Worm (Caenorhabditis elegans) whole organism, late embryonic: ENCODE measurements around the gene col-142.
A peak's percentile ranks its signal among the peaks of the same experiment; 100 is the strongest.

Source experiments
- C38D4.7 ChIP-seq: fragments of 200-800 bp; sonication (Bioruptor generic); optimal IDR thresholded peaks from 2 replicates; lab custom pipeline; 2018; ENCODE audit warnings: mild to moderate bottlenecking, missing genetic modification characterization, moderate library complexity, missing compliant biosample characterization
- Y22D7AL.16 ChIP-seq: sonication (generic microtip); optimal IDR thresholded peaks from 2 replicates; lab custom pipeline; 2016; ENCODE audit warnings: missing genetic modification characterization, missing compliant biosample characterization
- ama-1 ChIP-seq: fragments of 150-350 bp; optimal IDR thresholded peaks from 2 replicates; lab custom pipeline; 2014
- ceh-18 ChIP-seq: sonication (generic microtip); optimal IDR thresholded peaks from 2 replicates; lab custom pipeline; 2016; ENCODE audit warnings: missing genetic modification characterization, missing compliant biosample characterization
- ceh-2 ChIP-seq: sonication (generic microtip); optimal IDR thresholded peaks from 2 replicates; lab custom pipeline; 2016; ENCODE audit warnings: missing genotype, missing genetic modification characterization, missing compliant biosample characterization
- ceh-24 ChIP-seq: sonication (generic microtip); optimal IDR thresholded peaks from 2 replicates; lab custom pipeline; 2016; ENCODE audit warnings: mild to moderate bottlenecking, missing genetic modification characterization, missing compliant biosample characterization
- ceh-30 ChIP-seq: fragments of 150-350 bp; optimal IDR thresholded peaks from 2 replicates; lab custom pipeline; 2014; ENCODE audit warnings: missing biosample characterization, missing genetic modification characterization
- ceh-31 ChIP-seq: sonication (generic microtip); optimal IDR thresholded peaks from 2 replicates; lab custom pipeline; 2016; ENCODE audit warnings: missing genetic modification characterization, missing compliant biosample characterization
- ceh-34 ChIP-seq: sonication (generic microtip); optimal IDR thresholded peaks from 2 replicates; lab custom pipeline; 2016; ENCODE audit warnings: mild to moderate bottlenecking, missing genetic modification characterization, missing compliant biosample characterization
- ceh-45 ChIP-seq: fragments of 200-800 bp; sonication (Bioruptor generic); IDR thresholded peaks from 2 replicates; pipeline ENCODE4 v1.3.6; 2022; ENCODE audit warnings: missing genetic modification reagents, missing genetic modification characterization, missing compliant biosample characterization
- ceh-6 ChIP-seq: fragments of 200-800 bp; sonication (Bioruptor generic); optimal IDR thresholded peaks from 2 replicates; lab custom pipeline; 2018; ENCODE audit warnings: mild to moderate bottlenecking, missing genetic modification characterization, missing compliant biosample characterization
- che-1 ChIP-seq: sonication (generic microtip); optimal IDR thresholded peaks from 2 replicates; lab custom pipeline; 2016; ENCODE audit warnings: mild to moderate bottlenecking, missing genetic modification characterization, missing compliant biosample characterization
- dmd-4 ChIP-seq: sonication (generic microtip); optimal IDR thresholded peaks from 2 replicates; lab custom pipeline; 2016; ENCODE audit warnings: borderline replicate concordance, missing genetic modification characterization, missing compliant biosample characterization
- elt-2 ChIP-seq: sonication (generic microtip); optimal IDR thresholded peaks from 2 replicates; lab custom pipeline; 2016; ENCODE audit warnings: missing genetic modification reagents, missing genetic modification characterization, missing compliant biosample characterization
- elt-4 ChIP-seq: sonication (generic microtip); optimal IDR thresholded peaks from 2 replicates; lab custom pipeline; 2016; ENCODE audit warnings: missing genetic modification characterization, missing compliant biosample characterization
- ets-4 ChIP-seq: sonication (generic microtip); optimal IDR thresholded peaks from 2 replicates; lab custom pipeline; 2016; ENCODE audit warnings: missing genetic modification characterization, missing compliant biosample characterization
- hlh-13 ChIP-seq: fragments of 200-800 bp; sonication (Bioruptor generic); optimal IDR thresholded peaks from 2 replicates; lab custom pipeline; 2018; ENCODE audit warnings: mild to moderate bottlenecking, missing genetic modification characterization, missing compliant biosample characterization
- hlh-30 ChIP-seq: sonication (generic microtip); optimal IDR thresholded peaks from 2 replicates; lab custom pipeline; 2017; ENCODE audit warnings: antibody characterized with exemption, missing genetic modification characterization, missing compliant biosample characterization; ENCODE audit not compliant: insufficient read depth
- hlh-6 ChIP-seq: sonication (generic microtip); optimal IDR thresholded peaks from 2 replicates; lab custom pipeline; 2016; ENCODE audit warnings: missing genotype, missing genetic modification characterization, missing compliant biosample characterization
- hlh-8 ChIP-seq: sonication (generic microtip); optimal IDR thresholded peaks from 2 replicates; lab custom pipeline; 2016; ENCODE audit warnings: missing genotype, missing genetic modification characterization, missing compliant biosample characterization
- lim-6 ChIP-seq: sonication (generic microtip); optimal IDR thresholded peaks from 2 replicates; lab custom pipeline; 2016; ENCODE audit warnings: missing genetic modification characterization, missing compliant biosample characterization
- nhr-232 ChIP-seq: sonication (generic microtip); optimal IDR thresholded peaks from 2 replicates; lab custom pipeline; 2016; ENCODE audit warnings: missing genetic modification characterization, missing compliant biosample characterization
- odd-2 ChIP-seq: sonication (generic microtip); optimal IDR thresholded peaks from 2 replicates; lab custom pipeline; 2017; ENCODE audit warnings: antibody characterized with exemption, mild to moderate bottlenecking, missing genetic modification characterization, missing compliant biosample characterization
- pag-3 ChIP-seq: sonication (generic microtip); optimal IDR thresholded peaks from 2 replicates; lab custom pipeline; 2016; ENCODE audit warnings: missing compliant biosample characterization, missing genetic modification characterization, borderline replicate concordance
- pat-9 ChIP-seq: fragments of 200-800 bp; sonication (Bioruptor generic); optimal IDR thresholded peaks from 2 replicates; lab custom pipeline; 2018; ENCODE audit warnings: mild to moderate bottlenecking, missing genetic modification characterization, moderate library complexity, missing compliant biosample characterization
- pha-2 ChIP-seq: sonication (generic microtip); optimal IDR thresholded peaks from 2 replicates; lab custom pipeline; 2017; ENCODE audit warnings: mild to moderate bottlenecking, missing genetic modification characterization, missing compliant biosample characterization
- rnt-1 ChIP-seq: sonication (generic microtip); optimal IDR thresholded peaks from 2 replicates; lab custom pipeline; 2016; ENCODE audit warnings: missing genetic modification characterization, missing compliant biosample characterization
- sox-4 ChIP-seq: sonication (generic microtip); optimal IDR thresholded peaks from 2 replicates; lab custom pipeline; 2017; ENCODE audit warnings: mild to moderate bottlenecking, missing genetic modification characterization, inconsistent platforms, missing compliant biosample characterization
- tbx-2 ChIP-seq: sonication (generic microtip); optimal IDR thresholded peaks from 2 replicates; lab custom pipeline; 2016; ENCODE audit warnings: missing genetic modification characterization, missing compliant biosample characterization
- tbx-7 ChIP-seq: sonication (generic microtip); optimal IDR thresholded peaks from 2 replicates; lab custom pipeline; 2016; ENCODE audit warnings: missing genotype, missing genetic modification characterization, missing compliant biosample characterization
- unc-3 ChIP-seq, 2 experiments: fragments of 200-800 bp in 1 of 2; sonication (Bioruptor generic) in 1 of 2; sonication (generic microtip) in 1 of 2; conservative IDR thresholded peaks in 1 of 2; optimal IDR thresholded peaks in 1 of 2; 2 replicates each; pipeline versions ENCODE4 v1.3.6 to Lab custom; 2016 to 2022; ENCODE audit warnings: missing compliant biosample characterization in 2 of 2, missing genetic modification characterization in 2 of 2, missing genetic modification reagents in 1 of 2
- unc-55 ChIP-seq: sonication (generic microtip); optimal IDR thresholded peaks from 2 replicates; lab custom pipeline; 2017; ENCODE audit warnings: missing biosample characterization, missing genetic modification reagents, missing genetic modification characterization
- unc-86 ChIP-seq: sonication (generic microtip); optimal IDR thresholded peaks from 2 replicates; lab custom pipeline; 2016; ENCODE audit warnings: missing genetic modification characterization, missing compliant biosample characterization

Gene col-142

DNA sequence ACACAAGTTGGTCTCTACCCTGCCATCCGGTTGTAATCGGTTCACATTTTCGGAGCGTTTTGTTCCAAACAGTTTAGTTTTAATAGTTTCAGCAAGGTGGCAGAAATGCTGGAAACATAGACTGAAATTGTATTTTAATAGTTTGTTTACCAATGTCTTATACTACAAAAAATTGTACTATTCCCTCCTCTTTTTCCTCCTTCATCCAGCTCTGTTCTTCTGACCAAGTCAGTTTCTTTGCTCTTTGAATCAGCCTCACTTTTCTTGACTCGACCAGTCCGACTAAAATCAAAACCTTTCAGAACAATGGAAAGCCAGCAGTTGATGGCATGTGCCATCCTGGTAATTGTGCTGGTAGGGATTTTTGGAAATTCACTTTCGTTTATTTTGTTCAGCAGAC is 39.0 kb downstream of the col-142 start, which contains the start of gene frpr-18:
frpr-18 (plus strand) TSS at position 301 of the 400 bp plus-strand sequence.
- no peak for TF ChIP-seq ceh-18 (tag; lab: Kevin White, UChicago)
- no peak for TF ChIP-seq tbx-7 (tag; lab: Kevin White, UChicago)
- TF ChIP-seq C38D4.7, result no peak
- TF ChIP-seq ama-1 (lab: Kevin White, UChicago), result no peak
- TF ChIP-seq rnt-1 (tag; lab: Kevin White, UChicago), result no peak
- no peak for TF ChIP-seq lim-6 (tag; lab: Kevin White, UChicago)
- no peak for TF ChIP-seq Y22D7AL.16 (tag; lab: Kevin White, UChicago)
- TF ChIP-seq sox-4 (tag; lab: Kevin White, UChicago), result no peak
- no peak for TF ChIP-seq ceh-24 (tag; lab: Kevin White, UChicago)
- TF ChIP-seq che-1 (tag; lab: Kevin White, UChicago), result no peak
- TF ChIP-seq tbx-2, result no peak
- TF ChIP-seq hlh-13 (GFP tag; lab: Kevin White, UChicago), result no peak
- no peak for TF ChIP-seq pat-9
- TF ChIP-seq hlh-8, result no peak
- no peak for TF ChIP-seq ceh-45 (GFP tag; lab: Robert Waterston, UW)
- no peak for TF ChIP-seq nhr-232 (tag; lab: Kevin White, UChicago)
- no peak for TF ChIP-seq dmd-4

DNA sequence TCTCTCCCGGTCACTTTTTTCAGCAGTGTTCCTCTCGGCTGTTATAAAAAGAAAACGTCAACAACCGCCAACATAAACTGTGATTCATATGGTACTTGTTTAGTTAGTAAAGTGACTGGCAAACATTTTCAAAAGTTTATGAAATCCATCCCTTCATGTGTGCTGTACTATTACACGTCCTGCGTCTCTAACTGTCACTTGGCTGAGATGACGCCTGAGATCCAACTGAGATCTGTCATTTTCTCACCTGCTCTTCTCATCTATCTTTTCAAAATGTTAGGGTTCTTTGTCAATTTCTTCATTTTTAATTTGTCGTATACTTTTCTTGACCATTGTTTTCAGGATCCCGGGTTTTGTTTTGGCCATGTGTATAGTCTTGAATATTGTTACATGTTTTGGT is 43.8 kb downstream of the col-142 start:
- TF ChIP-seq unc-55 (GFP tag; lab: Kevin White, UChicago) (peak; percentile 88), hlh-30 (tag; lab: Kevin White, UChicago) (no peak)

DNA sequence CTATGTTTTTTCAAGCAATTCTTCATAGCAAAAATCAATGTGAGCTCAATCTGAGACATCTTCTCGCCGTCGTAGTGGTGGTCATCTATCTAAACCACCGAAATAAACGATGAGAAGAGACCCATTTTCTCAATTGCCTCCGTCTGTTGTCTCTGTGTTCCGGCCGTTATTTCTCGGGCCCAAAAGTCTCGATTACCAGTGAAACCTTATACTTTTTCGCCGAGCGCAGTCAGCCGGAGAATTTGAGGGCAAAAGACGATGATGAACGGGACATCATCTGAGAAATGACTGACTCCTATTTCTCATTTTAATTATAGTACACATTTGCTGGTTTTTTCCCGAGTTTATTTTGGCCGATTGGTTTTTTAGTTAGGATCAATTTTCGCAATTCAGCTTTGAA is 44.8 kb downstream of the col-142 start:
- TF ChIP-seq ceh-34 (tag; lab: Kevin White, UChicago), result peak; percentile 81
- TF ChIP-seq unc-3 (GFP tag; conservative IDR thresholded peaks at IDR 0.05; lab: Robert Waterston, UW), result no peak
- TF ChIP-seq unc-3 (tag; optimal IDR thresholded peaks at IDR 0.05; lab: Kevin White, UChicago), result no peak

DNA sequence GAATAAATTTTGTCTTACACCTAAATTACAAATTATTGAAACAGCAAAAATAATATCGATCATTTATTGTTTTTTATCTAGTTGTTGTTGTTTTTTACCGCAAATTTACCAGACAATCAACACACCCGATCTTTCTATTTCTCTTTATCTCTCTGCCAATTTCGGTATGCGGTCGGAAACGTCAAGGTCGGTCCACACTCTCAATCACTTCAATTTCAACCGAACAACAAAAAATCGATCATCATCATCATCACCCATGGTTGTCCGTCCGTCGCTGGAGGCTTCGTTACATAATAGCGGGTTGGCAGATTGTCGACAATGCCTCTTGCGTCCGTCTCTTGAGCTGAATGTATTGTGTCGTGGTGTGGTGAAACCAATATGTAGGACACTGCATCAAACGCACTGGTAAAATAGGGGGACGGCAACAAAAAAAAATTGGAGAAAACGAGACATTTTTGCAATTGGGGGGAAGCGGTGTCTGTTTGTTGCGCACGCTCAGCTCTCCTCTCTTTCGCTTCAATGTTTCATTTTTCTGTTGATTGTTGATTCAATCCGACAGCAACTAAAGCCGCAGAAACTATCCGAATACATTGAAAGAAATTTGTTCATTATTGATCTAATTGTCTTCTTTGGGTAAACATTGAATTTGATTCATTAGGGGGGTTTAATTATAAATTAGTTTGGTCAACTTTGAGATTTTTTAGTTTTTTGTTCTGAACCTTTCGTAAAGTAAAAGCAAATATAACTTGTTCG is 46.0 kb downstream of the col-142 start:
- no peak for TF ChIP-seq elt-2 (tag; lab: Kevin White, UChicago)
- TF ChIP-seq pha-2 (tag; lab: Kevin White, UChicago), result no peak
- TF ChIP-seq hlh-6, result no peak
- TF ChIP-seq ets-4 (tag; lab: Kevin White, UChicago), result no peak
- no peak for TF ChIP-seq pag-3 (tag; lab: Kevin White, UChicago)

DNA sequence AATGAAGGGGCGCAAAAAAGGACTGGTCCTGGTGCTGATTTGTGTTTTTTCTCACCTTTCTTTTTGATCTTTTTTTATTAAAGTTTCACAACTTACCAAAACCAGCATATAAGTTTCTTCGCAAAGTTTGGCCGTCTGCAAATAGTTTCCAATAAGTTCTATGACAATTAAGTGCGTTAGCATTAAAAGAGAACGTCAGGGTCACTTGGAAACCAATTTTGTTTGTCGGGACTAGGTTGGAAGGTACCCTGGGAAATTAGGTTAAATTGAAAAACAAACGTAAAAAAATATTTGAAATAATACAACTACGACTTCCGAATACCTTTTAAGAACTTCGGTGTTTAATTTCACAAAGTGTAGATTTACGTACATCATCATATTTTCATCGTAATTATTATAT is 47.6 kb downstream of the col-142 start:
- no peak for TF ChIP-seq Y22D7AL.16 (tag; lab: Kevin White, UChicago)
- no peak for TF ChIP-seq ceh-34 (tag; lab: Kevin White, UChicago)
- no peak for TF ChIP-seq rnt-1 (tag; lab: Kevin White, UChicago)
- TF ChIP-seq elt-4, result no peak
- TF ChIP-seq sox-4 (tag; lab: Kevin White, UChicago), result no peak
- TF ChIP-seq ceh-6 (GFP tag; lab: Kevin White, UChicago), result no peak
- no peak for TF ChIP-seq unc-86 (tag; lab: Kevin White, UChicago)
- no peak for TF ChIP-seq ceh-2 (tag; lab: Kevin White, UChicago)
- no peak for TF ChIP-seq ceh-31 (tag; lab: Kevin White, UChicago)
- no peak for TF ChIP-seq tbx-2
- no peak for TF ChIP-seq odd-2 (tag; lab: Kevin White, UChicago)
- TF ChIP-seq ceh-30 (tag; lab: Kevin White, UChicago), result no peak
- TF ChIP-seq che-1 (tag; lab: Kevin White, UChicago), result no peak
- TF ChIP-seq ceh-24 (tag; lab: Kevin White, UChicago), result no peak
